Worm (Caenorhabditis elegans): ENCODE data around the gene F22F7.3.
"Not testable (repeated sequence)": the region's sequence is repeated elsewhere in the genome, so short reads cannot be mapped to it uniquely, and the experiment has no call there.

Gene F22F7.3

ce11 chrV:2081269-2081668 is 29.2 kb upstream of the F22F7.3 start:
- no peak for TF ChIP-seq ama-1 (optimal IDR thresholded peaks at IDR 0.05)
- TF ChIP-seq hmbx-1 (tag; optimal IDR thresholded peaks at IDR 0.05): no peak

ce11 chrV:2081894-2082293 is 28.6 kb upstream of the F22F7.3 start:
- no peak for TF ChIP-seq scrt-1 (GFP tag; IDR thresholded peaks at IDR 0.05)
- TF ChIP-seq ama-1 (optimal IDR thresholded peaks at IDR 0.05): no peak
- no peak for TF ChIP-seq ets-7 (tag; optimal IDR thresholded peaks at IDR 0.05)
- no peak for TF ChIP-seq hnd-1 (tag; optimal IDR thresholded peaks at IDR 0.05)
- no peak for TF ChIP-seq tbx-37 (GFP tag; conservative IDR thresholded peaks at IDR 0.05)
- no peak for TF ChIP-seq B0310.2 (tag; optimal IDR thresholded peaks at IDR 0.05)
- no peak for TF ChIP-seq ceh-13 (GFP tag; optimal IDR thresholded peaks at IDR 0.05)
- TF ChIP-seq hmbx-1 (tag; optimal IDR thresholded peaks at IDR 0.05): no peak
- no peak for TF ChIP-seq F13C5.2 (tag; optimal IDR thresholded peaks at IDR 0.05)
- TF ChIP-seq flt-1 (GFP tag; IDR thresholded peaks at IDR 0.05): no peak
- TF ChIP-seq sea-1 (GFP tag; conservative IDR thresholded peaks at IDR 0.05): no peak
- TF ChIP-seq tbx-11 (GFP tag; IDR thresholded peaks at IDR 0.05): no peak
- TF ChIP-seq tra-4 (tag; optimal IDR thresholded peaks at IDR 0.05): no peak
- TF ChIP-seq ceh-36 (tag; optimal IDR thresholded peaks at IDR 0.05): no peak
- no peak for TF ChIP-seq hmg-4 (GFP tag; optimal IDR thresholded peaks at IDR 0.05)

ce11 chrV:2083869-2084268 is 26.6 kb upstream of the F22F7.3 start:
- TF ChIP-seq pes-1 (GFP tag; IDR thresholded peaks at IDR 0.05) (no peak), ceh-13 (GFP tag; optimal IDR thresholded peaks at IDR 0.05) (no peak), aly-1 (tag; optimal IDR thresholded peaks at IDR 0.05) (no peak), ama-1 (optimal IDR thresholded peaks at IDR 0.05) (no peak), sea-1 (GFP tag; conservative IDR thresholded peaks at IDR 0.05) (no peak), tbx-37 (GFP tag; conservative IDR thresholded peaks at IDR 0.05) (no peak), tbx-11 (GFP tag; IDR thresholded peaks at IDR 0.05) (no peak), scrt-1 (GFP tag; IDR thresholded peaks at IDR 0.05) (no peak), hnd-1 (tag; optimal IDR thresholded peaks at IDR 0.05) (no peak), hmg-4 (GFP tag; optimal IDR thresholded peaks at IDR 0.05) (no peak), ceh-36 (tag; optimal IDR thresholded peaks at IDR 0.05) (no peak), tra-4 (tag; optimal IDR thresholded peaks at IDR 0.05) (no peak), ets-7 (tag; optimal IDR thresholded peaks at IDR 0.05) (no peak), flt-1 (GFP tag; IDR thresholded peaks at IDR 0.05) (no peak), F13C5.2 (tag; optimal IDR thresholded peaks at IDR 0.05) (no peak)

DNA sequence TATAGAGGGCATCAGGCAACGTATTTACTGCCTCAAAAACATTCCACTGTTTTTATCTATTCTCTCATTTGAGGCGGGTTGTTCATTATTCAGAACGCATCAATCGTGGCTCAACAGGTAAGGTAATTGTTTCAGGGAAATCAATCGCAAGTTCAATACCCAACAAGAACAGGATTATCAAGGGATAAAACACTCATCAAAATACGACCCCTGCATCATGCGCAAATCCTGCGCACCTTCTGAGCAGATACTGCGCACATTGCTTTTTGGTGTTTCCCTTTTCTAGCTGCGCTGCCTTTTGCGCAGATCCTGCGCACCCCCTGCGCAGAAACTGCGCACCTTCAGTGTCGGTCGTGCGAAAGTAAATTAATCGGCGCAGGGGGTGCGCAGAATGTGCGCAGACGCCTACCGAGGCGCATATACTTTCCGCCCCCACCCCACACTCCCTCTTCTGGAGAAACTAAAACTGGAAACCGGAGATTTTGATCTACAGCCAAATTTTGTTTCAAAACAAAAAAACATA is 24.7 kb upstream of the F22F7.3 start, which contains the start of gene F36F12.3:
Gene F36F12.3 (plus strand): TSS at position 51 of the 523 bp plus-strand sequence.
- TF ChIP-seq scrt-1 (GFP tag; IDR thresholded peaks at IDR 0.05): 0 out of 2 replicates have a peak, but pooled peaks have one; percentile 11

DNA sequence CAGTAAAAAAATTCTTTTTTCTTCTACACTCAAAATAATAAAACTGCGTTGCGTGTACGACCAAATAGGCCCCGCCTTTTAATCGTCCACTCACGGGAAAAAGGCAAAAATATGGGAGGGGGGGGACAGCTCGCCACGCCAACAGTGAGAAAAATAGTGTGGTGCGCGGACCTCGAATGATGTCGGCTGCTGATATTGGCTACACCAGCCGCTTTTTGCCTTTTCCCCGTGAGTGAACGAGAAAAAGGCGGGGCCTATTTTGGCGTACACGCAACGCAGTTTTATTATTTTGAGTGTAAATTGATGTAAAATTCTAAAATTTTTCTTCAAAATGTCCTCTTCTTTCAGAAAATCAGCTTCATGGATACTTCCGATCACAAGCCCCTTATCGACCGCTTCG is 20.1 kb upstream of the F22F7.3 start, which contains the start of gene ztf-28:
Gene ztf-28 (plus strand): TSS at position 349 of the 400 bp plus-strand sequence.
- not testable (repeated sequence) for TF ChIP-seq ceh-13 (GFP tag; optimal IDR thresholded peaks at IDR 0.05); flt-1 (GFP tag; IDR thresholded peaks at IDR 0.05); tra-4 (tag; optimal IDR thresholded peaks at IDR 0.05)

DNA sequence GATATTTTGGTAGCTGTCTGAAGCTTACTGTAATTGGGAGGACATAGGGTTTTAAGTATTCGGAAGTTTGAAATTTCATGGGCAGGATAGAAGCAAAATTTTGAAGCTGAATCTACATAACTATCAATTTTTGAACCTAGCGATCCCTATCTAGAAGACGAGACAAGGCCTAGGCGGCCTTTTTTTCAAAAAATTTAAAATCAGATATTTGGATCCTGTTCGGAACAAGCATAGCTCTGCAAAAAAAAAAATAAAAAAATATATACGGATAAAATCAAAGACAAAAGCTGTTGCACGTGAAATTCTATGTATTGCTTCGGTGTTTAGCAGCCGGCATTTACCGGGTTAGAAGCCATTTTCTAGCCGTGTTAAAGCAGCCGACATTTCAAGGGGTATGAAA is 15.3 kb upstream of the F22F7.3 start, which contains the start of gene F36F12.2:
Gene F36F12.2 (minus strand): TSS at position 101 of the 400 bp plus-strand sequence.
- no peak for TF ChIP-seq ceh-36 (tag; optimal IDR thresholded peaks at IDR 0.05)

DNA sequence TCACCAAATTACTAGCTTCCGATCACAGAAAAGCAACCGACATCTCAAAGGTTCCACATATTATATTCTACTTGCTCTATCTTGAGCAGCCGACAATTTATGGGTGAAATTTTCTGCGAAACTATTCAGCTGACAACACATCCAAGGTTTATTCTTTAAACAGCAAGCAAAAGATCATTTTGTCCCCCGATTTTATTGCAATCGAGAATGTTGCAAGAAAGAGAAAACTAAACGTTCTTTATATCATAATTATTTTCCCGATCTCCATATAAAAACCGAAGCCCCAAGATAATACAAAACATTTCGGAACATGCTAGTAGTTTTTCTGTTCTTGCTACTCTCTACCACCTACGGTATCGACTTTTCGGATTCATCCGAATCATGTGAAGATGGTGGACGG is 14.7 kb upstream of the F22F7.3 start, which contains the start of gene clec-207:
Gene clec-207 (plus strand): TSS at position 301 of the 400 bp plus-strand sequence.
- TF ChIP-seq flt-1 (GFP tag; IDR thresholded peaks at IDR 0.05) (no peak), B0310.2 (tag; optimal IDR thresholded peaks at IDR 0.05) (no peak), ets-7 (tag; optimal IDR thresholded peaks at IDR 0.05) (no peak), hmbx-1 (tag; optimal IDR thresholded peaks at IDR 0.05) (no peak), aly-1 (tag; optimal IDR thresholded peaks at IDR 0.05) (no peak), hnd-1 (tag; optimal IDR thresholded peaks at IDR 0.05) (no peak), ceh-13 (GFP tag; optimal IDR thresholded peaks at IDR 0.05) (no peak), pes-1 (GFP tag; IDR thresholded peaks at IDR 0.05) (no peak), F13C5.2 (tag; optimal IDR thresholded peaks at IDR 0.05) (no peak), hmg-4 (GFP tag; optimal IDR thresholded peaks at IDR 0.05) (no peak), scrt-1 (GFP tag; IDR thresholded peaks at IDR 0.05) (no peak), tbx-11 (GFP tag; IDR thresholded peaks at IDR 0.05) (no peak), ama-1 (optimal IDR thresholded peaks at IDR 0.05) (no peak), tra-4 (tag; optimal IDR thresholded peaks at IDR 0.05) (no peak)

DNA sequence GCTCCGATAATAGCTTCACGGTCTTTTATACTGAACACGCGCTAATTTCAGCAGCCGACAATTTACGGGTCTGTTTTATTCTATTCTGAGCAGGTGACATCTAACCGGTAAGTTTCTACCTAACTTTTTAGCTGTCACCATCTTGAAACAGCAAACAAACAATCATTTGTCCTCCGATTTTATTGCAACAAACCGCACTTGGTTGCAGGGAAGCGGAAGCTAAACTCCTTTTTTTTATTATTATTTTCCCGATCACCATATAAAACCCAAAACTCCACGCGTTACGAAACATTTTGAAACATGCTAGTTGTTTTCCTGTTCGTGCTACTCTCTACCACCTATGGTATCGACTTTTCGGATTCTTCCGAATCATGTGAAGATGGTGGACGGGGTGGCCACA is 12.8 kb upstream of the F22F7.3 start, which contains the start of gene clec-208:
Gene clec-208 (plus strand): TSS at position 301 of the 400 bp plus-strand sequence.
- no peak for TF ChIP-seq aly-1 (tag; optimal IDR thresholded peaks at IDR 0.05)
- no peak for TF ChIP-seq ceh-13 (GFP tag; optimal IDR thresholded peaks at IDR 0.05)

DNA sequence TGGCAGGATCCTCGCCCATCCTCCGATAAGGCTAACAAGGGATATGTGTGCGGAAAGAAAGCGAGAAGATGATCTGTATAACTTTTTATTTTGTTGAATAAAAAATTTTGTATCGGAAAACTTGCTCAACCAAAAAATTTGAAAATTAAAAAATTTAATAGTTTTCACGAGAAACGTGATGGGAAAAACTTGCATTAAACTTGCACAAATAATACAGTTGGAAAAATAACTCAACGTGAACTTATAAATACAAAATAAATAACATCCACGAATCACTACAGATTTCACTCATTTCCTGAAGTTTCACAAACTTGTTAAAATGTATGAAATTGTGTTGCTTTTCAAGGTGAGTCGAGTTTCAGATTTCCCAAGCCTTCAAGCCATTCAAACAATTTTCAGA is 11.4 kb upstream of the F22F7.3 start, which contains the start of gene F36F12.7:
Gene F36F12.7 (plus strand): TSS at position 301 of the 400 bp plus-strand sequence.
- TF ChIP-seq pes-1 (GFP tag; IDR thresholded peaks at IDR 0.05): no peak
- no peak for TF ChIP-seq tbx-37 (GFP tag; conservative IDR thresholded peaks at IDR 0.05)
- TF ChIP-seq ceh-13 (GFP tag; optimal IDR thresholded peaks at IDR 0.05): no peak
